Comparison of ENCODE assay signal across 3 worm cellular contexts in genomic region chrX:13251354-13251843, ce11.
TF ChIP-seq lines count a peak whose summit lies in the region.

No protein-coding gene starts in this region.

TF ChIP-seq in whole organism, L2 larva, 48 proteins besides CTCF, POLR2A, EP300 and RAD21 (continued from another document):
- no peak for TF ChIP-seq ceh-82 (tag; optimal IDR thresholded peaks at IDR 0.05; lab: Kevin White, UChicago)
- TF ChIP-seq ztf-11 (tag; optimal IDR thresholded peaks at IDR 0.05; lab: Kevin White, UChicago) = no peak
- TF ChIP-seq egl-27 (tag; optimal IDR thresholded peaks at IDR 0.05; lab: Kevin White, UChicago) = peak; percentile 25
- peak; percentile 83 for TF ChIP-seq sma-9 (GFP tag; optimal IDR thresholded peaks at IDR 0.05; lab: Kevin White, UChicago)
- TF ChIP-seq sma-9 (tag; optimal IDR thresholded peaks at IDR 0.05; lab: Kevin White, UChicago) = no peak
- no peak for TF ChIP-seq mbf-1 (tag; optimal IDR thresholded peaks at IDR 0.05; lab: Kevin White, UChicago)
- TF ChIP-seq alr-1 (tag; optimal IDR thresholded peaks at IDR 0.05; lab: Kevin White, UChicago) = no peak
- no peak for TF ChIP-seq lin-39 (tag; optimal IDR thresholded peaks at IDR 0.05; lab: Kevin White, UChicago)
- TF ChIP-seq lsy-2 (tag; optimal IDR thresholded peaks at IDR 0.05; lab: Kevin White, UChicago) = peak; percentile 1 to 71
- TF ChIP-seq snpc-4 (tag; optimal IDR thresholded peaks at IDR 0.05; lab: Kevin White, UChicago) = no peak
- no peak for TF ChIP-seq unc-62 (GFP tag; optimal IDR thresholded peaks at IDR 0.05; lab: Kevin White, UChicago)
- TF ChIP-seq C34F6.9 (tag; optimal IDR thresholded peaks at IDR 0.05; lab: Kevin White, UChicago) = peak; percentile 67
- TF ChIP-seq sma-3 (GFP tag; optimal IDR thresholded peaks at IDR 0.05; lab: Kevin White, UChicago) = peak; percentile 63
- peak; percentile 63 for TF ChIP-seq lin-11 (tag; optimal IDR thresholded peaks at IDR 0.05; lab: Kevin White, UChicago)
- TF ChIP-seq fos-1 (tag; optimal IDR thresholded peaks at IDR 0.05; lab: Kevin White, UChicago) = peak; percentile 64
- no peak for TF ChIP-seq ztf-1 (GFP tag; conservative IDR thresholded peaks at IDR 0.05; lab: Robert Waterston, UW)
- TF ChIP-seq ama-1 (optimal IDR thresholded peaks at IDR 0.05; lab: Kevin White, UChicago) = no peak
- peak; percentile 94 for TF ChIP-seq nhr-129 (tag; optimal IDR thresholded peaks at IDR 0.05; lab: Kevin White, UChicago)
- TF ChIP-seq Y55F3AM.14 (GFP tag; optimal IDR thresholded peaks at IDR 0.05; lab: Kevin White, UChicago) = peak; percentile 1
- peak; percentile 75 for TF ChIP-seq sem-4 (tag; optimal IDR thresholded peaks at IDR 0.05; lab: Kevin White, UChicago)
- TF ChIP-seq unc-39 (tag; optimal IDR thresholded peaks at IDR 0.05; lab: Kevin White, UChicago) = no peak
- TF ChIP-seq dmd-4 (tag; optimal IDR thresholded peaks at IDR 0.05; lab: Kevin White, UChicago) = no peak
- peak; percentile 77 for TF ChIP-seq nhr-25 (tag; optimal IDR thresholded peaks at IDR 0.05; lab: Kevin White, UChicago)
- no peak for TF ChIP-seq skn-1 (tag; optimal IDR thresholded peaks at IDR 0.05; lab: Kevin White, UChicago)
- no peak for TF ChIP-seq nhr-12 (tag; optimal IDR thresholded peaks at IDR 0.05; lab: Kevin White, UChicago)

TF ChIP-seq in whole organism, L4 larva, 104 proteins besides CTCF, POLR2A, EP300 and RAD21 (continued from another document):
- TF ChIP-seq hlh-30 (tag; optimal IDR thresholded peaks at IDR 0.05; lab: Kevin White, UChicago; ENCODE audit: insufficient read depth) (peak; percentile 93), dmd-9 (GFP tag; IDR thresholded peaks at IDR 0.05; lab: Robert Waterston, UW) (no peak), nhr-48 (tag; optimal IDR thresholded peaks at IDR 0.05; lab: Kevin White, UChicago) (peak; percentile 22), F26F4.8 (GFP tag; conservative IDR thresholded peaks at IDR 0.05; lab: Robert Waterston, UW) (no peak), ces-1 (GFP tag; optimal IDR thresholded peaks at IDR 0.05; lab: Kevin White, UChicago) (no peak), hlh-11 (tag; optimal IDR thresholded peaks at IDR 0.05; lab: Kevin White, UChicago) (peak; percentile 86), lin-29 (GFP tag; IDR thresholded peaks at IDR 0.05; lab: Robert Waterston, UW) (no peak), arid-1 (GFP tag; conservative IDR thresholded peaks at IDR 0.05; lab: Robert Waterston, UW) (peak; percentile 44; the same call in 1 of the 2 replicates), nhr-28 (tag; optimal IDR thresholded peaks at IDR 0.05; lab: Kevin White, UChicago) (peak; percentile 74), mep-1 (tag; optimal IDR thresholded peaks at IDR 0.05; lab: Kevin White, UChicago) (peak; percentile 81), ctbp-1 (GFP tag; IDR thresholded peaks at IDR 0.05; lab: Robert Waterston, UW) (0 out of 2 replicates have a peak, but pooled peaks have one; percentile 46), dve-1 (tag; optimal IDR thresholded peaks at IDR 0.05; lab: Kevin White, UChicago; ENCODE audit: insufficient read depth) (peak; percentile 35), daf-16 (GFP tag; optimal IDR thresholded peaks at IDR 0.05; lab: Kevin White, UChicago) (peak in 1 of 2 experiments; percentile 57), daf-16 (tag; optimal IDR thresholded peaks at IDR 0.05; lab: Kevin White, UChicago) (peak; percentile 77), unc-62 (GFP tag; optimal IDR thresholded peaks at IDR 0.05 in 1 of 2; lab: Kevin White, UChicago) (peak in 1 of 2 experiments; percentile 99), unc-62 (tag; optimal IDR thresholded peaks at IDR 0.05; lab: Kevin White, UChicago) (no peak), ztf-7 (tag; optimal IDR thresholded peaks at IDR 0.05; lab: Kevin White, UChicago) (peak; percentile 35), spr-1 (tag; optimal IDR thresholded peaks at IDR 0.05; lab: Kevin White, UChicago) (no peak), rbr-2 (tag; optimal IDR thresholded peaks at IDR 0.05; lab: Kevin White, UChicago) (peak; percentile 55), T26A8.4 (GFP tag; IDR thresholded peaks at IDR 0.05; lab: Robert Waterston, UW) (peak; percentile 52), nhr-11 (tag; optimal IDR thresholded peaks at IDR 0.05; lab: Kevin White, UChicago) (peak; percentile 87), pha-4 (GFP tag; IDR thresholded peaks at IDR 0.05; lab: Robert Waterston, UW) (no peak), pha-4 (tag; optimal IDR thresholded peaks at IDR 0.05; lab: Kevin White, UChicago) (peak; percentile 49), aha-1 (tag; lab: Kevin White, UChicago) (peak; percentile 50), lin-15B (tag; optimal IDR thresholded peaks at IDR 0.05; lab: Kevin White, UChicago) (no peak), lsy-2 (tag; optimal IDR thresholded peaks at IDR 0.05; lab: Kevin White, UChicago) (peak; percentile 7 to 55)

TF ChIP-seq in whole organism, late embryonic, 69 proteins besides CTCF, POLR2A, EP300 and RAD21 (continued from another document):
- TF ChIP-seq che-1 (tag; optimal IDR thresholded peaks at IDR 0.05; lab: Kevin White, UChicago) (no peak), tbx-2 (tag; optimal IDR thresholded peaks at IDR 0.05; lab: Kevin White, UChicago) (peak; percentile 69), ets-4 (tag; optimal IDR thresholded peaks at IDR 0.05; lab: Kevin White, UChicago) (peak; percentile 7), sdc-2 (tag; optimal IDR thresholded peaks at IDR 0.05; lab: Kevin White, UChicago) (peak; percentile 56), F13H6.1 (tag; optimal IDR thresholded peaks at IDR 0.05; lab: Kevin White, UChicago) (peak; percentile 9)
